Fruit fly (Drosophila melanogaster) whole organism, adult: ENCODE results near the gene CG4854.

Experiments used
- CG11617 ChIP-seq: fragments of 200-800 bp; sonication (Bioruptor generic); optimal IDR thresholded peaks from 2 replicates; lab custom pipeline; 2017; ENCODE audit warnings: mild to moderate bottlenecking, missing biosample characterization, missing genetic modification reagents, missing genetic modification characterization
- CG12768 ChIP-seq: fragments of 200-800 bp; sonication (Bioruptor generic); optimal IDR thresholded peaks from 2 replicates; lab custom pipeline; 2017; ENCODE audit warnings: missing biosample characterization, missing genetic modification characterization, mild to moderate bottlenecking, moderate library complexity, missing genetic modification reagents
- CG14711 ChIP-seq: fragments of 200-800 bp; sonication (Bioruptor generic); optimal IDR thresholded peaks from 2 replicates; lab custom pipeline; 2018; ENCODE audit warnings: missing biosample characterization, mild to moderate bottlenecking, missing genetic modification characterization, moderate library complexity
- CG1620 ChIP-seq: fragments of 200-800 bp; sonication (Bioruptor generic); optimal IDR thresholded peaks from 2 replicates; lab custom pipeline; 2016; ENCODE audit warnings: missing biosample characterization, missing genetic modification characterization
- CG33017 ChIP-seq: fragments of 200-800 bp; sonication (Bioruptor generic); optimal IDR thresholded peaks from 2 replicates; lab custom pipeline; 2018; ENCODE audit warnings: missing biosample characterization, mild to moderate bottlenecking, missing genetic modification characterization, moderate library complexity
- CG5204 ChIP-seq: fragments of 200-800 bp; sonication (Bioruptor generic); optimal IDR thresholded peaks from 2 replicates; lab custom pipeline; 2016; ENCODE audit warnings: missing biosample characterization, missing genetic modification characterization
- CG7045 ChIP-seq: fragments of 200-800 bp; sonication (Bioruptor generic); optimal IDR thresholded peaks from 2 replicates; lab custom pipeline; 2017; ENCODE audit warnings: missing biosample characterization, mild to moderate bottlenecking, missing genetic modification characterization
- CG7101 ChIP-seq: fragments of 200-800 bp; sonication (Bioruptor generic); optimal IDR thresholded peaks from 2 replicates; lab custom pipeline; 2018; ENCODE audit warnings: missing biosample characterization, mild to moderate bottlenecking, missing genetic modification characterization, moderate library complexity
- Clk ChIP-seq: fragments of 200-800 bp; sonication (Bioruptor generic); optimal IDR thresholded peaks from 2 replicates; lab custom pipeline; 2017; ENCODE audit warnings: missing biosample characterization, missing genetic modification characterization
- Crg-1 ChIP-seq: fragments of 200-800 bp; sonication (Bioruptor generic); optimal IDR thresholded peaks from 2 replicates; lab custom pipeline; 2016; ENCODE audit warnings: missing biosample characterization, missing genetic modification characterization
- Hr96 ChIP-seq: fragments of 200-800 bp; sonication (Bioruptor generic); optimal IDR thresholded peaks from 2 replicates; lab custom pipeline; 2016; ENCODE audit warnings: missing biosample characterization, missing genetic modification characterization
- Mnt ChIP-seq: fragments of 200-800 bp; sonication (Bioruptor generic); optimal IDR thresholded peaks from 2 replicates; lab custom pipeline; 2016; ENCODE audit warnings: missing biosample characterization, mild to moderate bottlenecking, missing genetic modification characterization
- bab1 ChIP-seq: fragments of 200-800 bp; sonication (Bioruptor generic); optimal IDR thresholded peaks from 3 replicates; lab custom pipeline; 2019; ENCODE audit warnings: missing biosample characterization, mild to moderate bottlenecking, missing genetic modification characterization, moderate library complexity
- cic ChIP-seq: fragments of 200-800 bp; sonication (Bioruptor generic); optimal IDR thresholded peaks from 2 replicates; lab custom pipeline; 2017; ENCODE audit warnings: missing biosample characterization, mild to moderate bottlenecking, missing genetic modification characterization, moderate library complexity
- cnc ChIP-seq, 2 experiments: fragments of >200 bp; optimal IDR thresholded peaks; 2 replicates each; lab custom pipeline; 2017
- kay ChIP-seq: fragments of 200-800 bp; sonication (Bioruptor generic); peaks from one replicate; lab custom pipeline; 2016; ENCODE audit warnings: missing biosample characterization, missing genetic modification characterization, borderline replicate concordance
- ovo ChIP-seq: fragments of 200-800 bp; sonication (Bioruptor generic); optimal IDR thresholded peaks from 2 replicates; lab custom pipeline; 2016; ENCODE audit warnings: missing biosample characterization, missing genetic modification characterization
- pad ChIP-seq: fragments of 200-800 bp; sonication (Bioruptor generic); optimal IDR thresholded peaks from 3 replicates; lab custom pipeline; 2017; ENCODE audit warnings: missing biosample characterization, missing genetic modification characterization, mild to moderate bottlenecking, moderate library complexity, missing genetic modification reagents
- tj ChIP-seq: fragments of 200-800 bp; sonication (Bioruptor generic); optimal IDR thresholded peaks from 3 replicates; lab custom pipeline; 2017; ENCODE audit warnings: missing biosample characterization, mild to moderate bottlenecking, missing genetic modification characterization, moderate library complexity
- toe ChIP-seq: fragments of 200-800 bp; sonication (Bioruptor generic); optimal IDR thresholded peaks from 2 replicates; lab custom pipeline; 2016; ENCODE audit warnings: missing biosample characterization, missing genetic modification characterization

Gene CG4854

DNA sequence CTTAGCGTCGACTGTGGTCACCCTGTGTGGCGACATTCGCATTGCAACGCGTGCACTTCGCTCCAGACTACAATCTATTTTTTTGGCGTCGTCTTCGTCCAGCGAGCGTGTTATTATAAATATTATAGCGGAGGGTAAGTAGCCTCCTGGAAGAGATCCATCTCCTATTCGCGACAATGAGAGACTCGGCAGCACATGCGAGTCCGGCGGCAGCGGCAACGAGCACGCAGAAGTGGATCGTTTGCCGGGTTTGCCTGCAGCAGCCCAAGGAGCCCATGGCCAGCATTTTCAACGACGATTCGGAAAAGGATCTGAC is 3.9 kb downstream of the CG4854 start, which contains the start of gene idc:
idc (plus strand) TSS at position 60 of the 316 bp plus-strand sequence.
- TF ChIP-seq Hr96 (GFP tag; lab: Kevin White, UChicago) (no peak), CG11617 (peak; percentile 59)

DNA sequence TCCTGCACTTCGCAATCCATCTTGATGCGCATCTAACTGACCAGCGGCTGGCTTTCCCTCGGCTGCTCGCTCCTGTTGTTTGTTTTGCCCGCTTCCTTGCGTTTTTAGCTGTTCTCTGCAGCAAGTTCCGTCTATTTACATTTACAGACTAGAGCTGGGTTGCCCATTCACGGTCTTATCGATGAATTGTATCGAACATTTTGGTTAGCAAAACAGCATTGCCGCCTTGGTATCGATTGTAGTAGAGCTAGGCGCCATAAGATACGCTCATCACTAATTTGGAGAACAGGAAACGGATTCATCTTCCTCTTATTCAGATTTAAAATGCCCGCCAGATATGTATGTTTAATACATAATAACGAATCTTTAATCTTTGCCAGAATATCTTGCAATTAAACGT is 8.0 kb downstream of the CG4854 start, which contains the start of gene Regnase-1:
Regnase-1 (minus strand) TSS at position 170 of the 400 bp plus-strand sequence.
- TF ChIP-seq Crg-1 (GFP tag; lab: Kevin White, UChicago) (peak; percentile 85), cnc (optimal IDR thresholded peaks at IDR 0.05; lab: Kevin White, UChicago) (no peak), CG1620 (GFP tag; lab: Kevin White, UChicago) (peak; percentile 89), kay (GFP tag; lab: Kevin White, UChicago) (no peak), Hr96 (GFP tag; lab: Kevin White, UChicago) (peak; percentile 87), cic (GFP tag; lab: Kevin White, UChicago) (peak; percentile 62), CG7101 (tag; lab: Kevin White, UChicago) (peak; percentile 92), CG7045 (GFP tag; lab: Kevin White, UChicago) (peak; percentile 91), tj (peak; percentile 63), CG14711 (tag; lab: Kevin White, UChicago) (peak; percentile 83), toe (GFP tag; lab: Kevin White, UChicago) (peak; percentile 72), Mnt (GFP tag; lab: Kevin White, UChicago) (peak; percentile 78), CG11617 (peak; percentile 90), Clk (GFP tag; lab: Kevin White, UChicago) (peak; percentile 22), bab1 (GFP tag; lab: Kevin White, UChicago) (peak; percentile 96), ovo (peak; percentile 81), CG5204 (GFP tag; lab: Kevin White, UChicago) (peak; percentile 63), pad (GFP tag; lab: Kevin White, UChicago) (peak; percentile 78), CG33017 (tag; lab: Kevin White, UChicago) (peak; percentile 83), CG12768 (GFP tag; lab: Kevin White, UChicago) (peak; percentile 81)

DNA sequence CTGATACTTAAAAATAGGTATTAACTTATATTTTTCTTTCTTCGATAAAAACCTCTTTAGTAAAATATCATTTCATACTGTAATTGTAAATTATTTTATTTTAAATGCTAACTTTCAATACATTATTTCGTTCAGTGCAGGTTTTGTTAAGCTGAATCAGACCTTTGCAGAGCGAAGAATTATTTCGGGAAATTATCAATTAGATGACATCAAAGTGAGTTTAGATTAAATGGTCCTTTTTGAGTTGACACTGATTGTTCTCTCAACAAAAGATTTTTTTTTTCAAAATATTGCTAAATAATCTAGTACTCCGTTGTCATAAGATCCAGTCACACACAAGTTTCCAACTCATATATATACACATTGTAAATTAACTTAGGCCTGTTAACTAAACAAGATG is 14.6 kb downstream of the CG4854 start, which contains the start of the genes CG33934 and Indy-2:
CG33934 (plus strand) TSS at position 301 of the 400 bp plus-strand sequence.
Indy-2 (plus strand) TSS at position 301 of the 400 bp plus-strand sequence.
- TF ChIP-seq CG5204 (GFP tag; lab: Kevin White, UChicago) (no peak), Crg-1 (GFP tag; lab: Kevin White, UChicago) (no peak), cnc (optimal IDR thresholded peaks at IDR 0.05; lab: Kevin White, UChicago) (no peak), cic (GFP tag; lab: Kevin White, UChicago) (no peak), CG12768 (GFP tag; lab: Kevin White, UChicago) (no peak), CG7045 (GFP tag; lab: Kevin White, UChicago) (no peak), kay (GFP tag; lab: Kevin White, UChicago) (no peak), Clk (GFP tag; lab: Kevin White, UChicago) (no peak), Mnt (GFP tag; lab: Kevin White, UChicago) (no peak), CG7101 (tag; lab: Kevin White, UChicago) (no peak), Hr96 (GFP tag; lab: Kevin White, UChicago) (no peak), CG11617 (no peak), CG1620 (GFP tag; lab: Kevin White, UChicago) (no peak), tj (no peak), bab1 (GFP tag; lab: Kevin White, UChicago) (no peak), toe (GFP tag; lab: Kevin White, UChicago) (no peak), CG14711 (tag; lab: Kevin White, UChicago) (no peak)

DNA sequence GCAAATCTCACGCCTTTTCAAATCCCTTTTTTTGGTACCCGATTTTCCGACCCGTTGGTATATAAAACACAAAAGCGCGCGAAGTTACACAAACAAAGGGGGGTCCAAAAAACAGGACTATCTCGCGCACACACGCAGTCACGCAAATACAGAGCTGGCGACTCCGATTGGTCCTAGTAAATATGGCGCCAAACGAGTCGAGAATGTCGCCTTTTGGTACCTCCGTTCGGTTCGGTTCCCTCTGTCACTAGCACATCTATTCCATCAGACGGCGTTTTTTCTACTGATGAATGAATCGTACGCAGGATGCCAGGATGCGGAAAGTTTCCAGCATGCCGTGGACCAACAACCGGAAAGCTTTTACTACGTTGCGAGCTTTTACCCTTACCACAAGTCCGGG is 28.0 kb downstream of the CG4854 start, which contains the start of gene CG17193:
CG17193 (minus strand) TSS at position 289 of the 400 bp plus-strand sequence.
- no peak for TF ChIP-seq CG11617
- TF ChIP-seq cic (GFP tag; lab: Kevin White, UChicago) = peak; percentile 10

DNA sequence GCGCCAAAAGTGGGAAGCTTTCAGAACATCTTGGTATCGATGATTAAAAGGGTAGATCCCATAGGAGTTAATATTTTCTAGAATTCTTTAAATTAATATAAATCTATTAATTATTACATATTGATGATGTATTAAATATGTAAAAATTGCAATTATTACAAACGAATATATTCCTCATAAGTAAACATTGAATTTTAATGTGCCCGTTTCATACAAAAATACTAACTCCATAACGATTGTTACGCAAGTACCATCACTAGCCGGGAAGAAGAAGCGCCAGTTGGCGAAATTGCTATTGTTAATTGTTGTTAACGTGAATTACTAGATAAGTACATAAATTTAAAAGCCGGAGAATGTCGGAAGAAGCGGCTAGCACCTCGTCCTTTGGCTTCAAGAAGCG is 29.6 kb downstream of the CG4854 start, which contains the start of gene mdlc:
mdlc (plus strand) TSS at position 248 of the 400 bp plus-strand sequence.
- no peak for TF ChIP-seq Mnt (GFP tag; lab: Kevin White, UChicago)
- no peak for TF ChIP-seq CG7101 (tag; lab: Kevin White, UChicago)
- TF ChIP-seq cnc (optimal IDR thresholded peaks at IDR 0.05; lab: Kevin White, UChicago) = no peak
- TF ChIP-seq Hr96 (GFP tag; lab: Kevin White, UChicago) = no peak
- no peak for TF ChIP-seq Crg-1 (GFP tag; lab: Kevin White, UChicago)
- TF ChIP-seq kay (GFP tag; lab: Kevin White, UChicago) = peak; percentile 28
- TF ChIP-seq ovo = no peak
- no peak for TF ChIP-seq Clk (GFP tag; lab: Kevin White, UChicago)
- TF ChIP-seq CG11617 = peak; percentile 14
- no peak for TF ChIP-seq tj
- no peak for TF ChIP-seq CG14711 (tag; lab: Kevin White, UChicago)
- no peak for TF ChIP-seq CG1620 (GFP tag; lab: Kevin White, UChicago)
- no peak for TF ChIP-seq CG7045 (GFP tag; lab: Kevin White, UChicago)
- TF ChIP-seq bab1 (GFP tag; lab: Kevin White, UChicago) = no peak
- peak; percentile 7 for TF ChIP-seq CG5204 (GFP tag; lab: Kevin White, UChicago)
- no peak for TF ChIP-seq CG33017 (tag; lab: Kevin White, UChicago)
- no peak for TF ChIP-seq cic (GFP tag; lab: Kevin White, UChicago)
- TF ChIP-seq CG12768 (GFP tag; lab: Kevin White, UChicago) = no peak
- TF ChIP-seq toe (GFP tag; lab: Kevin White, UChicago) = peak; percentile 0
- no peak for TF ChIP-seq pad (GFP tag; lab: Kevin White, UChicago)

DNA sequence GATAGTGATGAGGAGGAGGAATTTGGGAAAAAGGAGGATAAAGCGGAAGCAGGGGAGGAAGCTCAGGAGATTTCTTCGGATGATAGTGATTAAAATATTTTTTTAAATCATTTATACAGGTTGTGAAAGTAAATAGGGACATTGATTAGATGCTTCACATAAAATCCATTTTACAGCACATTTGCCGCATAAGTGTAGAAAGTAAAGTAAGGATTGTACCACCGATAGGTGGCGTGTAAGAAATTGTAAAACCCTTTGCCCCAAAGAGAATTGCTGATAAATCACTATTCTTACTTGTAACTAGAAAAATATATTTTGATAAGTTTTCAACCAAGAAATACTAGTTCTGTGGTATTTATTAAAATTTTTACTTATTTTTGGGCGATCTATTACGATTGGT is 31.1 kb downstream of the CG4854 start:
- no peak for TF ChIP-seq pad (GFP tag; lab: Kevin White, UChicago)
- TF ChIP-seq ovo = no peak
- TF ChIP-seq CG11617 = no peak
- TF ChIP-seq CG14711 (tag; lab: Kevin White, UChicago) = no peak
- TF ChIP-seq CG1620 (GFP tag; lab: Kevin White, UChicago) = no peak
- no peak for TF ChIP-seq cic (GFP tag; lab: Kevin White, UChicago)
- no peak for TF ChIP-seq kay (GFP tag; lab: Kevin White, UChicago)
- no peak for TF ChIP-seq Clk (GFP tag; lab: Kevin White, UChicago)
- TF ChIP-seq CG33017 (tag; lab: Kevin White, UChicago) = no peak
- TF ChIP-seq CG7045 (GFP tag; lab: Kevin White, UChicago) = no peak
- no peak for TF ChIP-seq CG12768 (GFP tag; lab: Kevin White, UChicago)
- TF ChIP-seq CG7101 (tag; lab: Kevin White, UChicago) = no peak
- no peak for TF ChIP-seq cnc (optimal IDR thresholded peaks at IDR 0.05; lab: Kevin White, UChicago)
- TF ChIP-seq CG5204 (GFP tag; lab: Kevin White, UChicago) = no peak
- TF ChIP-seq Hr96 (GFP tag; lab: Kevin White, UChicago) = no peak
- TF ChIP-seq toe (GFP tag; lab: Kevin White, UChicago) = no peak
- no peak for TF ChIP-seq Mnt (GFP tag; lab: Kevin White, UChicago)
- TF ChIP-seq bab1 (GFP tag; lab: Kevin White, UChicago) = no peak
- no peak for TF ChIP-seq tj
- no peak for TF ChIP-seq Crg-1 (GFP tag; lab: Kevin White, UChicago)
